Worm (Caenorhabditis elegans) whole organism, L2 larva: ENCODE measurements around the gene F53B7.7.

ENCODE experiments used
- F13H6.1 ChIP-seq: sonication (generic microtip); optimal IDR thresholded peaks from 2 replicates; lab custom pipeline; 2016; ENCODE audit warnings: missing genetic modification characterization, missing compliant biosample characterization
- Y55F3AM.14 ChIP-seq: fragments of 200-800 bp; sonication (Bioruptor generic); optimal IDR thresholded peaks from 2 replicates; lab custom pipeline; 2018; ENCODE audit warnings: mild to moderate bottlenecking, missing genetic modification characterization, missing compliant biosample characterization
- ZK546.5 ChIP-seq: sonication (generic microtip); optimal IDR thresholded peaks from 2 replicates; lab custom pipeline; 2017; ENCODE audit warnings: missing biosample characterization, missing genetic modification characterization
- alr-1 ChIP-seq: fragments of 150-350 bp; optimal IDR thresholded peaks from 2 replicates; lab custom pipeline; 2014; ENCODE audit warnings: missing biosample characterization, missing genetic modification characterization
- aly-2 ChIP-seq: fragments of 150-350 bp; optimal IDR thresholded peaks from 2 replicates; lab custom pipeline; 2014; ENCODE audit warnings: missing biosample characterization, missing genetic modification characterization
- ama-1 ChIP-seq: fragments of 150-350 bp; optimal IDR thresholded peaks from 2 replicates; lab custom pipeline; 2018; ENCODE audit warnings: inconsistent platforms
- blmp-1 ChIP-seq: sonication (generic microtip); optimal IDR thresholded peaks from 2 replicates; lab custom pipeline; 2017; ENCODE audit warnings: missing genetic modification characterization, mild to moderate bottlenecking, missing compliant biosample characterization, antibody characterized with exemption, moderate library complexity; ENCODE audit not compliant: insufficient read depth
- ceh-16 ChIP-seq: fragments of 150-350 bp; optimal IDR thresholded peaks from 2 replicates; lab custom pipeline; 2014; ENCODE audit warnings: missing biosample characterization, missing genetic modification characterization
- ceh-82 ChIP-seq: fragments of 150-350 bp; optimal IDR thresholded peaks from 2 replicates; lab custom pipeline; 2014; ENCODE audit warnings: missing biosample characterization, missing genetic modification characterization
- dmd-4 ChIP-seq: sonication (generic microtip); optimal IDR thresholded peaks from 2 replicates; lab custom pipeline; 2017; ENCODE audit warnings: missing biosample characterization, missing genetic modification characterization
- elt-3 ChIP-seq: sonication (generic microtip); optimal IDR thresholded peaks from 2 replicates; lab custom pipeline; 2017; ENCODE audit warnings: missing biosample characterization, missing genetic modification characterization
- fos-1 ChIP-seq: fragments of 150-350 bp; optimal IDR thresholded peaks from 2 replicates; lab custom pipeline; 2014; ENCODE audit warnings: missing biosample characterization, missing genetic modification characterization
- lin-11 ChIP-seq: fragments of 150-350 bp; sonication (generic microtip); optimal IDR thresholded peaks from 2 replicates; lab custom pipeline; 2014; ENCODE audit warnings: missing biosample characterization, missing genetic modification characterization, inconsistent platforms, mixed read lengths
- lin-13 ChIP-seq: fragments of 150-350 bp; optimal IDR thresholded peaks from 2 replicates; lab custom pipeline; 2014; ENCODE audit warnings: missing biosample characterization, missing genetic modification reagents, missing genetic modification characterization
- lin-39 ChIP-seq: fragments of 150-350 bp; optimal IDR thresholded peaks from 2 replicates; lab custom pipeline; 2014; ENCODE audit warnings: missing biosample characterization, missing genetic modification reagents, missing genetic modification characterization
- lsy-2 ChIP-seq, 2 experiments: fragments of 150-350 bp in 1 of 2; sonication (generic microtip) in 1 of 2; optimal IDR thresholded peaks; 2 replicates each; lab custom pipeline; 2014 to 2017; ENCODE audit warnings: missing biosample characterization in 2 of 2, missing genetic modification characterization in 2 of 2
- mab-5 ChIP-seq: fragments of 150-350 bp; optimal IDR thresholded peaks from 2 replicates; lab custom pipeline; 2014; ENCODE audit warnings: missing biosample characterization, missing genetic modification characterization
- mbf-1 ChIP-seq: sonication (generic microtip); optimal IDR thresholded peaks from 2 replicates; lab custom pipeline; 2017; ENCODE audit warnings: missing biosample characterization, missing genetic modification characterization
- mdl-1 ChIP-seq, 2 experiments: fragments of 150-350 bp in 1 of 2; sonication (generic microtip) in 1 of 2; optimal IDR thresholded peaks; 2 replicates each; lab custom pipeline; 2017; ENCODE audit warnings: missing biosample characterization in 2 of 2, missing genetic modification characterization in 2 of 2
- nhr-10 ChIP-seq: sonication (generic microtip); optimal IDR thresholded peaks from 2 replicates; lab custom pipeline; 2017; ENCODE audit warnings: missing biosample characterization, missing genetic modification characterization
- nhr-11 ChIP-seq: fragments of 150-350 bp; optimal IDR thresholded peaks from 2 replicates; lab custom pipeline; 2014; ENCODE audit warnings: missing biosample characterization, missing genetic modification characterization
- nhr-129 ChIP-seq: fragments of 150-350 bp; optimal IDR thresholded peaks from 2 replicates; lab custom pipeline; 2014; ENCODE audit warnings: missing biosample characterization, missing genetic modification characterization
- nhr-21 ChIP-seq: fragments of 150-350 bp; optimal IDR thresholded peaks from 2 replicates; lab custom pipeline; 2014; ENCODE audit warnings: missing biosample characterization, missing genetic modification characterization
- nhr-25 ChIP-seq: fragments of 150-350 bp; sonication (generic microtip); optimal IDR thresholded peaks from 3 replicates; lab custom pipeline; 2014; ENCODE audit warnings: missing biosample characterization, missing genetic modification characterization
- nhr-6 ChIP-seq: fragments of 150-350 bp; optimal IDR thresholded peaks from 2 replicates; lab custom pipeline; 2014; ENCODE audit warnings: missing biosample characterization, missing genetic modification characterization
- nhr-77 ChIP-seq: fragments of 150-350 bp; optimal IDR thresholded peaks from 2 replicates; lab custom pipeline; 2014; ENCODE audit warnings: missing biosample characterization, missing genetic modification characterization
- peb-1 ChIP-seq: fragments of 150-350 bp; optimal IDR thresholded peaks from 2 replicates; lab custom pipeline; 2014; ENCODE audit warnings: missing biosample characterization, missing genetic modification characterization
- sem-4 ChIP-seq: fragments of 150-350 bp; optimal IDR thresholded peaks from 2 replicates; lab custom pipeline; 2014; ENCODE audit warnings: missing biosample characterization, missing genetic modification reagents, missing genetic modification characterization
- skn-1 ChIP-seq: sonication (generic microtip); optimal IDR thresholded peaks from 2 replicates; lab custom pipeline; 2017; ENCODE audit warnings: missing biosample characterization, missing genetic modification characterization
- sma-9 ChIP-seq, 2 experiments: fragments of 150-350 bp in 1 of 2; sonication (generic microtip) in 1 of 2; optimal IDR thresholded peaks; 2 replicates each; lab custom pipeline; 2014 to 2016; ENCODE audit warnings: missing genetic modification characterization in 2 of 2, mild to moderate bottlenecking in 1 of 2, missing biosample characterization in 1 of 2, missing compliant biosample characterization in 1 of 2, missing genetic modification reagents in 1 of 2, moderate library complexity in 1 of 2
- snpc-4 ChIP-seq: fragments of 150-350 bp; optimal IDR thresholded peaks from 2 replicates; lab custom pipeline; 2014; ENCODE audit warnings: missing biosample characterization, missing genetic modification characterization
- unc-39 ChIP-seq: fragments of 150-350 bp; optimal IDR thresholded peaks from 2 replicates; lab custom pipeline; 2014; ENCODE audit warnings: missing biosample characterization, missing genetic modification characterization
- unc-55 ChIP-seq: fragments of 150-350 bp; sonication (generic microtip); optimal IDR thresholded peaks from 3 replicates; lab custom pipeline; 2014; ENCODE audit warnings: missing biosample characterization, missing genetic modification reagents, missing genetic modification characterization
- unc-62 ChIP-seq: fragments of 150-350 bp; optimal IDR thresholded peaks from 2 replicates; lab custom pipeline; 2014; ENCODE audit warnings: missing biosample characterization, missing genetic modification reagents, missing genetic modification characterization
- zag-1 ChIP-seq: fragments of 150-350 bp; optimal IDR thresholded peaks from 2 replicates; lab custom pipeline; 2014; ENCODE audit warnings: missing biosample characterization, missing genetic modification characterization
- ztf-1 ChIP-seq: fragments of 200-800 bp; sonication (Bioruptor generic); conservative IDR thresholded peaks from 2 replicates; pipeline ENCODE4 v1.3.6; 2022; ENCODE audit warnings: missing genetic modification characterization, missing compliant biosample characterization
- ztf-11 ChIP-seq: sonication (generic microtip); optimal IDR thresholded peaks from 2 replicates; lab custom pipeline; 2017; ENCODE audit warnings: missing biosample characterization, missing genetic modification characterization
- ztf-4 ChIP-seq: fragments of 150-350 bp; optimal IDR thresholded peaks from 2 replicates; lab custom pipeline; 2014; ENCODE audit warnings: missing biosample characterization, missing genetic modification characterization

The F53B7.7 gene

ce11 chrV:10951655-10952278 is 47.1 kb upstream of the F53B7.7 start, which contains the start of gene F17C11.4 (continued):
- TF ChIP-seq ZK546.5 (tag; lab: Kevin White, UChicago), result no peak
- peak; percentile 4 for TF ChIP-seq unc-55
- TF ChIP-seq sem-4 (tag; lab: Kevin White, UChicago), result peak; percentile 70
- TF ChIP-seq, all 48 proteins: peak for 24

DNA sequence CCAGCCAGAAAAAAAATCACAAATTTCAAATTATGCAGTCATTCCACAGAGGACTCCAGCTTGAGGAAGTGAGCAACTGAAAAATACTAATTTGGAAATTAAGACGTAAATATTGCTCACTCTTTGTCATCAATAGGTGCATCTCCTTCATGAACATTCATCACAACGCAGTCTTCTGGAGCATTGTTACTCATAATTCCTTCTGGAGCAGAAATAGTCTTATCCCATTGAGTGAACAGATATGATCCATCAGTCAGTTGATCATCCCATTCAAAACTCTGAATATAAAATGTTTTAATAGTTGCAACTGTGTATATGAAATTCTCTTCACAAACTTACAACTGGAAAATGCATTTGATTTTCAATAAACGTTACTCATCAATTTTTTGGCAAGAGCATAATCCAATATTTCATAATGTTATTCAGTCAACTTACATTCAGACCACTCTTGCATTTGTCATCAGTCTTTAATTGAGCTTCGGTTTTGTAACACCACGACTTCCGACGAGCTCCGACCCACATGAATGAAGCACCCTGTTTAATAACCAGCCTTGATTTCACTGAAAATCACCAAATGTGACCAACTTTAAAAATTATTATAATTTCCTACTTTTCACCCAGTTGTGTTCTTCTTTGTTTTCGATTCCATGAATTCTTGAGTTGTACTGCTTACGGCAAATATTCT is 45.3 kb upstream of the F53B7.7 start:
- no peak for TF ChIP-seq nhr-77 (tag; lab: Kevin White, UChicago)
- peak; percentile 9 for TF ChIP-seq blmp-1 (tag; lab: Kevin White, UChicago)
- no peak for TF ChIP-seq skn-1 (tag; lab: Kevin White, UChicago)
- no peak for TF ChIP-seq ZK546.5 (tag; lab: Kevin White, UChicago)
- TF ChIP-seq unc-39, result no peak
- TF ChIP-seq F13H6.1, result no peak
- TF ChIP-seq ama-1 (lab: Kevin White, UChicago), result peak; percentile 74
- no peak for TF ChIP-seq nhr-11 (tag; lab: Kevin White, UChicago)
- no peak for TF ChIP-seq nhr-10 (tag; lab: Kevin White, UChicago)
- TF ChIP-seq nhr-129 (tag; lab: Kevin White, UChicago), result no peak
- no peak for TF ChIP-seq elt-3
- TF ChIP-seq nhr-25 (tag; lab: Kevin White, UChicago), result peak; percentile 29
- TF ChIP-seq ztf-4 (tag; lab: Kevin White, UChicago), result peak; percentile 60
- TF ChIP-seq peb-1 (tag; lab: Kevin White, UChicago), result no peak
- no peak for TF ChIP-seq zag-1
- no peak for TF ChIP-seq nhr-21 (tag; lab: Kevin White, UChicago)
- TF ChIP-seq fos-1 (tag; lab: Kevin White, UChicago), result no peak
- no peak for TF ChIP-seq aly-2
- TF ChIP-seq lin-39, result no peak
- TF ChIP-seq ztf-1, result no peak
- TF ChIP-seq dmd-4 (tag; lab: Kevin White, UChicago), result no peak
- no peak for TF ChIP-seq ceh-16 (tag; lab: Kevin White, UChicago)
- TF ChIP-seq mab-5 (tag; lab: Kevin White, UChicago), result no peak
- TF ChIP-seq sma-9 (GFP tag; optimal IDR thresholded peaks at IDR 0.05; lab: Kevin White, UChicago), result peak; percentile 20
- TF ChIP-seq sma-9 (tag; optimal IDR thresholded peaks at IDR 0.05; lab: Kevin White, UChicago), result no peak
- no peak for TF ChIP-seq unc-62 (GFP tag; lab: Kevin White, UChicago)
- no peak for TF ChIP-seq sem-4 (tag; lab: Kevin White, UChicago)
- no peak for TF ChIP-seq ceh-82 (tag; lab: Kevin White, UChicago)
- peak in 1 of 2 experiments; percentile 40 for TF ChIP-seq lsy-2 (tag; optimal IDR thresholded peaks at IDR 0.05; lab: Kevin White, UChicago)
- no peak for TF ChIP-seq lin-11 (tag; lab: Kevin White, UChicago)
- TF ChIP-seq ztf-11 (tag; lab: Kevin White, UChicago), result no peak
- peak; percentile 21 for TF ChIP-seq Y55F3AM.14 (GFP tag; lab: Kevin White, UChicago)
- TF ChIP-seq mdl-1 (tag; optimal IDR thresholded peaks at IDR 0.05; lab: Kevin White, UChicago), result no peak
- TF ChIP-seq nhr-6, result peak; percentile 32
- TF ChIP-seq lin-13 (GFP tag; lab: Kevin White, UChicago), result peak; percentile 25
- no peak for TF ChIP-seq snpc-4 (tag; lab: Kevin White, UChicago)

DNA sequence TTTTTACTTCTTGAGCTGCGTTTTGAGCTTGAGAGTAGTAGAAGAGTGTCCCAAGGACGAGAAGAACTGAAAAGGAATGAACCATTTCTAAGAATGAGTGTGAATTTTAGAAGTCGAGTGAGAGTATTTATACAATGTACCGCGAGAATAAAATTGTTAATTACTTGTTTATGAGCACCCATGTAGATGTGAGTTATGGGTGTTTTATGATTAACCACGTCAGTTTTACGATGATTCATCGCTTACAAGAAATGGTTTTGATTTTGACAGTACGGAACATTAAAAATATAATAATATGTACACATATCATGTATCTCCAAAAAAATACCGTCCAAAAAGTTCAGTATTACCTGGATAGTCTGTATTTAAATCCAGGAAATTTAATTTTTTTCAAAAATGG is 44.6 kb upstream of the F53B7.7 start, which contains the start of gene clec-221:
clec-221 (minus strand) TSS at position 101 of the 400 bp plus-strand sequence.
- TF ChIP-seq ama-1 (lab: Kevin White, UChicago), result no peak
- TF ChIP-seq mbf-1 (tag; lab: Kevin White, UChicago), result no peak
- no peak for TF ChIP-seq alr-1 (tag; lab: Kevin White, UChicago)
- TF ChIP-seq lin-39, result no peak
- TF ChIP-seq lin-13 (GFP tag; lab: Kevin White, UChicago), result no peak
